Fruit fly (Drosophila melanogaster): ENCODE data around the gene CG31269.

Gene CG31269

dm6 chr3R:17078961-17079858, 47.7 kb upstream of the CG31269 start (continued):
- no peak for TF ChIP-seq CG42726 (GFP tag; IDR thresholded peaks at IDR 0.05; ENCODE audit: partially characterized antibody)
- TF ChIP-seq CG3847 (GFP tag; IDR thresholded peaks at IDR 0.05): no peak
- TF ChIP-seq Oli (tag; optimal IDR thresholded peaks at IDR 0.05): no peak
- TF ChIP-seq CoRest (tag; optimal IDR thresholded peaks at IDR 0.05): peak; percentile 32
- peak in 1 of 2 experiments; percentile 59 for TF ChIP-seq tll (GFP tag; optimal IDR thresholded peaks at IDR 0.05)
- TF ChIP-seq CG15514 (GFP tag; optimal IDR thresholded peaks at IDR 0.05): no peak
- TF ChIP-seq CG12769 (tag; optimal IDR thresholded peaks at IDR 0.05): peak; percentile 69
- peak; percentile 34 for TF ChIP-seq dmrt11E (tag; optimal IDR thresholded peaks at IDR 0.05)
- no peak for TF ChIP-seq ro (GFP tag; IDR thresholded peaks at IDR 0.05)
- TF ChIP-seq otp (GFP tag; IDR thresholded peaks at IDR 0.05): no peak
- peak; percentile 26 for TF ChIP-seq CG15011 (GFP tag; optimal IDR thresholded peaks at IDR 0.05)
- TF ChIP-seq CG8924 (tag; optimal IDR thresholded peaks at IDR 0.05): peak; percentile 62
- peak; percentile 24; the same call in 1 of the 3 replicates for TF ChIP-seq Dbx (GFP tag; IDR thresholded peaks at IDR 0.05)
- TF ChIP-seq CG15269 (tag; optimal IDR thresholded peaks at IDR 0.05): no peak
- no peak for TF ChIP-seq pan (optimal IDR thresholded peaks at IDR 0.05)
- peak in 1 of 2 experiments; percentile 38 for TF ChIP-seq pan (GFP tag; optimal IDR thresholded peaks at IDR 0.05 in 1 of 2, IDR thresholded peaks at IDR 0.05 in 1 of 2)
- TF ChIP-seq exex (tag; optimal IDR thresholded peaks at IDR 0.05): peak; percentile 5
- TF ChIP-seq CG11093 (GFP tag; IDR thresholded peaks at IDR 0.05): no peak
- TF ChIP-seq CG30403 (GFP tag; optimal IDR thresholded peaks at IDR 0.05): no peak
- peak; percentile 42 for TF ChIP-seq CG4360 (GFP tag; IDR thresholded peaks at IDR 0.05)
- no peak for TF ChIP-seq Side (GFP tag; optimal IDR thresholded peaks at IDR 0.05)
- 0 out of 3 replicates have a peak, but pooled peaks have one; percentile 8 for TF ChIP-seq so (GFP tag; IDR thresholded peaks at IDR 0.05)
- TF ChIP-seq CG9932 (GFP tag; IDR thresholded peaks at IDR 0.05): peak; percentile 19; the same call in 1 of the 2 replicates
- peak; percentile 8 for TF ChIP-seq CG3281 (GFP tag; optimal IDR thresholded peaks at IDR 0.05)
- peak; percentile 30 for TF ChIP-seq ATbp (GFP tag; optimal IDR thresholded peaks at IDR 0.05)
- peak; percentile 57; the same call in 1 of the 3 replicates for TF ChIP-seq CG34422 (GFP tag; IDR thresholded peaks at IDR 0.05)
- no peak for TF ChIP-seq oc (tag; optimal IDR thresholded peaks at IDR 0.05)
- peak; percentile 67 for TF ChIP-seq fd64A (GFP tag; optimal IDR thresholded peaks at IDR 0.05)
- peak; percentile 55; the same call in 1 of the 3 replicates for TF ChIP-seq ci (GFP tag; IDR thresholded peaks at IDR 0.05)
- TF ChIP-seq Xrp1 (GFP tag; IDR thresholded peaks at IDR 0.05): peak; percentile 36; the same call in 1 of the 2 replicates
- TF ChIP-seq D19A (tag; optimal IDR thresholded peaks at IDR 0.05): no peak
- TF ChIP-seq klu (GFP tag; IDR thresholded peaks at IDR 0.05): no peak
- TF ChIP-seq CG33213 (GFP tag; optimal IDR thresholded peaks at IDR 0.05): no peak
- no peak for TF ChIP-seq Hmx (GFP tag; optimal IDR thresholded peaks at IDR 0.05)
- TF ChIP-seq D (optimal IDR thresholded peaks at IDR 0.05): peak; percentile 84
- TF ChIP-seq D (GFP tag; optimal IDR thresholded peaks at IDR 0.05): peak; percentile 11
- TF ChIP-seq CG10543 (GFP tag; optimal IDR thresholded peaks at IDR 0.05): peak; percentile 32
- peak; percentile 61 for TF ChIP-seq nom (GFP tag; optimal IDR thresholded peaks at IDR 0.05)
- no peak for TF ChIP-seq CG1792 (GFP tag; optimal IDR thresholded peaks at IDR 0.05)
- peak; percentile 34 for TF ChIP-seq CG4328 (GFP tag; optimal IDR thresholded peaks at IDR 0.05)
- no peak for TF ChIP-seq CG16815 (GFP tag; optimal IDR thresholded peaks at IDR 0.05)
- peak; percentile 34 for TF ChIP-seq CG13894 (tag; optimal IDR thresholded peaks at IDR 0.05)
- TF ChIP-seq CG12744 (GFP tag; optimal IDR thresholded peaks at IDR 0.05): no peak
- TF ChIP-seq CG2202 (tag; optimal IDR thresholded peaks at IDR 0.05): peak; percentile 39
- no peak for TF ChIP-seq Max (GFP tag; optimal IDR thresholded peaks at IDR 0.05)
- peak; percentile 3 for TF ChIP-seq ems (GFP tag; optimal IDR thresholded peaks at IDR 0.05)
- peak; percentile 82 for TF ChIP-seq gcm (GFP tag; optimal IDR thresholded peaks at IDR 0.05)
- peak; percentile 78 for TF ChIP-seq mirr (GFP tag; optimal IDR thresholded peaks at IDR 0.05)

Data from whole organism, embryonic.